Fruit fly (Drosophila melanogaster) whole organism: ENCODE data around the gene CG32181.

Source experiments
- psq ChIP-seq: fragments of >200 bp; optimal IDR thresholded peaks from 2 replicates; lab custom pipeline; 2017
- usp ChIP-seq: fragments of >200 bp; optimal IDR thresholded peaks from 2 replicates; lab custom pipeline; 2017; ENCODE audit warnings: missing biosample characterization, missing genetic modification characterization, mixed read lengths

DNA sequence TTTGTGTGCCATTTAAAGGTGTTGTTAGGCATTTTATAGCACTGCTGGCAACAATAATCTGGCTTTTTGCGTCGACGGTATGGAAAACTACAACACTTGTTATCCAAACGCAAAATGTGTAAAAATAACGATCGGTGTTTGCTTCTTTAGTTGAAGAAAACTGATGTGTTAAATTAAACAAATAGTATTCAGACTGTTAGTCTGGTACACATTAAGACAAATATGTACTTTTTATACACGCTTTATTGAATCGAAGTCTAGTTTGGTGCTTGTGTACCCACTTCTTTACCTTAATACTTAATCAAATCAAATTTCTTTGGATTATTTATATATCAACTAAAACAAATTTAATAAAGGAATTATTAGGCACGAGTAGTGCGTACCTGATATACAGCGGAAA, 32.0 kb downstream of the CG32181 start:
- TF ChIP-seq psq (lab: Kevin White, UChicago) (no peak), usp (no peak)
